Worm (Caenorhabditis elegans): ENCODE measurements around the gene srd-64.

DNA sequence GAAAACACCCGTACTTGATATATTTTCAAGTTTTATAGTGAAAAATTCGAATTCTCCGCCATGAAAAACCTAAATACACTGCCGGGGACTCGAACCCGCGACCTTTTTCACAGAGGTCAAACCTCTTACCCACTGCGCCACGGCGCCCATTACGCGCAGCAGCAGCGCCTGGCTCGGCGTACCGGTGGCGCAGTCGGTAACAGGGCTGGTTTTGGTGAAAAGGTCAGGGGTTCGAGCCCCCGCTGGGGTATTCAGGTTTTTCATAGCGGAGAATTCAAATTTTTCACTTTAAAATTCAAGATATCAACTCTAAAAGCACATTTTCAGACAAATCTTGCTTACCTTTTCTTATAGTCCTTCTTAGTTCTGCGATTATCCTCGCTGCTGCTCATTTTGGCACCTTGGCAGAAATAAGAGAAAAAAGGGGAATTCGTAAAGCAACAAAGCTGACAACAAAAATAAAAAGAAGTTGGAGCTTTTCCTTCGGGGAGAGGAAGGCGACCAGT, 30.1 kb downstream of the srd-64 start, which contains the start of gene Y22D7AL.16:
- TF ChIP-seq snpc-4 (tag; optimal IDR thresholded peaks at IDR 0.05): no peak
- no peak for TF ChIP-seq unc-62 (GFP tag; optimal IDR thresholded peaks at IDR 0.05)
- TF ChIP-seq egl-27 (tag; optimal IDR thresholded peaks at IDR 0.05): no peak
